Worm (Caenorhabditis elegans): ENCODE measurements around the gene hyls-1.

ce11 chrV:7225894-7226293 lies 11.3 kb upstream of the hyls-1 start:
- no peak for TF ChIP-seq mes-4 (tag; optimal IDR thresholded peaks at IDR 0.05)
- no peak for TF ChIP-seq xnd-1 (tag; optimal IDR thresholded peaks at IDR 0.05)
- TF ChIP-seq snpc-4 (GFP tag; optimal IDR thresholded peaks at IDR 0.05): no peak
- TF ChIP-seq snpc-4 (tag; optimal IDR thresholded peaks at IDR 0.05): no peak
- TF ChIP-seq let-607 (tag; optimal IDR thresholded peaks at IDR 0.05): no peak
- TF ChIP-seq unc-62 (GFP tag; optimal IDR thresholded peaks at IDR 0.05): no peak
- no peak for TF ChIP-seq ets-4 (GFP tag; optimal IDR thresholded peaks at IDR 0.05)
- TF ChIP-seq ceh-79 (tag; optimal IDR thresholded peaks at IDR 0.05): no peak
- TF ChIP-seq ama-1 (optimal IDR thresholded peaks at IDR 0.05): no peak
- TF ChIP-seq ama-1 (GFP tag; optimal IDR thresholded peaks at IDR 0.05): no peak
- no peak for TF ChIP-seq lin-54 (GFP tag; optimal IDR thresholded peaks at IDR 0.05)
- TF ChIP-seq unc-130 (GFP tag; optimal IDR thresholded peaks at IDR 0.05): no peak
- TF ChIP-seq pbrm-1 (GFP tag; IDR thresholded peaks at IDR 0.05): no peak
- no peak for TF ChIP-seq nfya-1 (tag; optimal IDR thresholded peaks at IDR 0.05; ENCODE audit: borderline replicate concordance, insufficient read depth)

Data from whole organism, young adult.